Fruit fly (Drosophila melanogaster) whole organism, adult: ENCODE measurements around the gene CG4066.

ENCODE experiments used
- CG1620 ChIP-seq: fragments of 200-800 bp; sonication (Bioruptor generic); optimal IDR thresholded peaks from 2 replicates; lab custom pipeline; 2016; ENCODE audit warnings: missing biosample characterization, missing genetic modification characterization
- Crg-1 ChIP-seq: fragments of 200-800 bp; sonication (Bioruptor generic); optimal IDR thresholded peaks from 2 replicates; lab custom pipeline; 2016; ENCODE audit warnings: missing biosample characterization, missing genetic modification characterization
- cnc ChIP-seq, 2 experiments: fragments of >200 bp; optimal IDR thresholded peaks; 2 replicates each; lab custom pipeline; 2017
- kay ChIP-seq: fragments of 200-800 bp; sonication (Bioruptor generic); peaks from one replicate; lab custom pipeline; 2016; ENCODE audit warnings: missing biosample characterization, missing genetic modification characterization, borderline replicate concordance
- pad ChIP-seq: fragments of 200-800 bp; sonication (Bioruptor generic); optimal IDR thresholded peaks from 3 replicates; lab custom pipeline; 2017; ENCODE audit warnings: missing biosample characterization, missing genetic modification characterization, mild to moderate bottlenecking, moderate library complexity, missing genetic modification reagents
- toe ChIP-seq: fragments of 200-800 bp; sonication (Bioruptor generic); optimal IDR thresholded peaks from 2 replicates; lab custom pipeline; 2016; ENCODE audit warnings: missing biosample characterization, missing genetic modification characterization

dm6 chr3R:12279019-12279418, 32.1 kb upstream of the CG4066 start:
- TF ChIP-seq cnc (optimal IDR thresholded peaks at IDR 0.05; lab: Kevin White, UChicago) (no peak), Crg-1 (GFP tag; lab: Kevin White, UChicago) (no peak), toe (GFP tag; lab: Kevin White, UChicago) (no peak), kay (GFP tag; lab: Kevin White, UChicago) (no peak), CG1620 (GFP tag; lab: Kevin White, UChicago) (no peak), pad (peak; percentile 64)
